Fruit fly (Drosophila melanogaster): Measurements from ENCODE around the gene Atac1.

DNA sequence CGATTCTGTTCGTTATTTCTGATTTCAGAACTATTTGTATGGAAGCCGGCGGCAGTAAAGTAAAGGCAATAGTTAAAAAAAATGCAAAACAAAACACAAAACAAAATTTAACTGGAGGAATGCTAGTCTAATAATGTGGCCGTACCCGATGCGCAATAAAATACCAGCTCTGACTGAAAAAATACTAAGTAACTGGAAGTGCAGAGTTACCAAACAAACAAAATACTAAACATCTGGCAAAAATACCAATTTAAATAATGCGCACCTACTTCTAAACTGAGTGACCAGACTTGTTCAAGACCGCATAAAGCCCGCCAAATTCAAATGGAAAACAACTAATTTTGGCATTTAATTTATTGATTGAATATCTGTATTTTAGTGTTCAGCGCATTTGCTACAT, 46.2 kb downstream of the Atac1 start, which contains the start of gene Wee1:
- TF ChIP-seq fru (optimal IDR thresholded peaks at IDR 0.05): no peak
- no peak for TF ChIP-seq CG2199 (GFP tag; IDR thresholded peaks at IDR 0.05)
- no peak for TF ChIP-seq CG12942 (GFP tag; optimal IDR thresholded peaks at IDR 0.05)
- peak; percentile 69 for TF ChIP-seq Med (GFP tag)
- no peak for TF ChIP-seq vfl (GFP tag; optimal IDR thresholded peaks at IDR 0.05)
- no peak for TF ChIP-seq seq (GFP tag; IDR thresholded peaks at IDR 0.05)
- no peak for TF ChIP-seq CG7357 (GFP tag; IDR thresholded peaks at IDR 0.05)
- no peak for TF ChIP-seq CG2678 (tag; optimal IDR thresholded peaks at IDR 0.05)
